Fruit fly (Drosophila melanogaster) whole organism, embryonic: ENCODE data around the gene eIF4H2.

Experiments used
- Abd-B ChIP-seq: fragments of 200-800 bp; sonication (Bioruptor generic); optimal IDR thresholded peaks from 2 replicates; lab custom pipeline; 2018; ENCODE audit warnings: missing biosample characterization, mild to moderate bottlenecking, missing genetic modification characterization, moderate library complexity
- CG10147 ChIP-seq: fragments of 200-800 bp; sonication (Bioruptor generic); optimal IDR thresholded peaks from 2 replicates; lab custom pipeline; 2019; ENCODE audit warnings: missing biosample characterization, mild to moderate bottlenecking, missing genetic modification characterization, moderate library complexity
- CG10274 ChIP-seq: fragments of 200-800 bp; sonication (Bioruptor generic); optimal IDR thresholded peaks from 3 replicates; lab custom pipeline; 2017; ENCODE audit warnings: missing biosample characterization, mild to moderate bottlenecking, missing genetic modification characterization
- CG10979 ChIP-seq: fragments of 200-800 bp; sonication (Bioruptor generic); optimal IDR thresholded peaks from 2 replicates; lab custom pipeline; 2018; ENCODE audit warnings: missing biosample characterization, mild to moderate bottlenecking, missing genetic modification characterization, moderate library complexity
- CG11560 ChIP-seq: fragments of 200-800 bp; sonication (Bioruptor generic); IDR thresholded peaks from 3 replicates; pipeline ENCODE4 v1.3.6; 2022; ENCODE audit warnings: missing biosample characterization, missing genetic modification characterization
- CG11695 ChIP-seq: fragments of 200-800 bp; sonication (Bioruptor generic); IDR thresholded peaks from 3 replicates; pipeline ENCODE4 v1.3.6; 2022; ENCODE audit warnings: missing biosample characterization, missing genetic modification characterization
- CG12155 ChIP-seq: fragments of 200-800 bp; sonication (Bioruptor generic); optimal IDR thresholded peaks from 3 replicates; lab custom pipeline; 2016; ENCODE audit warnings: missing biosample characterization, missing genetic modification characterization
- CG12219 ChIP-seq: fragments of 200-800 bp; sonication (Bioruptor generic); optimal IDR thresholded peaks from 3 replicates; lab custom pipeline; 2018; ENCODE audit warnings: missing biosample characterization, mild to moderate bottlenecking, missing genetic modification characterization
- CG12744 ChIP-seq: fragments of 200-800 bp; sonication (Bioruptor generic); optimal IDR thresholded peaks from 2 replicates; lab custom pipeline; 2016; ENCODE audit warnings: missing biosample characterization, missing genetic modification characterization
- CG13287 ChIP-seq: fragments of 200-800 bp; sonication (Bioruptor generic); IDR thresholded peaks from 2 replicates; pipeline ENCODE4 v1.3.6; 2022; ENCODE audit warnings: missing biosample characterization, missing genetic modification characterization; ENCODE audit not compliant: partially characterized antibody
- CG13296 ChIP-seq: fragments of 200-800 bp; sonication (Bioruptor generic); optimal IDR thresholded peaks from 3 replicates; lab custom pipeline; 2018; ENCODE audit warnings: missing biosample characterization, mild to moderate bottlenecking, missing genetic modification characterization
- CG1529 ChIP-seq: fragments of 200-800 bp; sonication (Bioruptor generic); optimal IDR thresholded peaks from 3 replicates; lab custom pipeline; 2018; ENCODE audit warnings: missing biosample characterization, missing genetic modification characterization
- CG17612 ChIP-seq: fragments of 200-800 bp; sonication (Bioruptor generic); IDR thresholded peaks from 2 replicates; pipeline ENCODE4 v1.3.6; 2022; ENCODE audit warnings: missing biosample characterization, missing genetic modification characterization
- CG18011 ChIP-seq: fragments of 200-800 bp; sonication (Bioruptor generic); optimal IDR thresholded peaks from 2 replicates; lab custom pipeline; 2017; ENCODE audit warnings: missing biosample characterization, missing genetic modification characterization, mild to moderate bottlenecking, moderate library complexity, missing genotype
- CG31365 ChIP-seq: fragments of 200-800 bp; sonication (Bioruptor generic); optimal IDR thresholded peaks from 2 replicates; lab custom pipeline; 2018; ENCODE audit warnings: missing biosample characterization, mild to moderate bottlenecking, missing genetic modification characterization
- CG31388 ChIP-seq: fragments of 200-800 bp; sonication (Bioruptor generic); optimal IDR thresholded peaks from 2 replicates; lab custom pipeline; 2016; ENCODE audit warnings: missing biosample characterization, missing genetic modification characterization
- CG31441 ChIP-seq: fragments of 200-800 bp; sonication (Bioruptor generic); IDR thresholded peaks from 2 replicates; pipeline ENCODE4 v1.3.6; 2022; ENCODE audit warnings: missing biosample characterization, missing genetic modification characterization
- CG32767 ChIP-seq: fragments of 200-800 bp; sonication (Bioruptor generic); IDR thresholded peaks from 2 replicates; pipeline ENCODE4 v1.3.6; 2022; ENCODE audit warnings: missing biosample characterization, missing genetic modification characterization
- CG3281 ChIP-seq: fragments of 200-800 bp; sonication (Bioruptor generic); optimal IDR thresholded peaks from 3 replicates; lab custom pipeline; 2017; ENCODE audit warnings: missing biosample characterization, mild to moderate bottlenecking, missing genetic modification characterization
- CG3407 ChIP-seq: fragments of 200-800 bp; sonication (Bioruptor generic); optimal IDR thresholded peaks from 2 replicates; lab custom pipeline; 2018; ENCODE audit warnings: missing biosample characterization, mild to moderate bottlenecking, missing genetic modification characterization
- CG4282 ChIP-seq: fragments of 200-800 bp; sonication (Bioruptor generic); optimal IDR thresholded peaks from 2 replicates; lab custom pipeline; 2016; ENCODE audit warnings: missing biosample characterization, missing genetic modification characterization
- CG4730 ChIP-seq: fragments of 200-800 bp; sonication (Bioruptor generic); IDR thresholded peaks from 2 replicates; pipeline ENCODE4 v1.3.6; 2022; ENCODE audit warnings: missing biosample characterization, missing genetic modification characterization
- CG6654 ChIP-seq: fragments of 200-800 bp; sonication (Bioruptor generic); optimal IDR thresholded peaks from 2 replicates; lab custom pipeline; 2017; ENCODE audit warnings: missing biosample characterization, mild to moderate bottlenecking, missing genetic modification characterization
- CG9797 ChIP-seq: fragments of 200-800 bp; sonication (Bioruptor generic); optimal IDR thresholded peaks from 3 replicates; lab custom pipeline; 2018; ENCODE audit warnings: missing biosample characterization, mild to moderate bottlenecking, missing genetic modification characterization
- CG9876 ChIP-seq: fragments of 200-800 bp; sonication (Bioruptor generic); optimal IDR thresholded peaks from 2 replicates; lab custom pipeline; 2016; ENCODE audit warnings: missing biosample characterization, missing genetic modification characterization
- CoRest ChIP-seq: fragments of 200-800 bp; sonication (Bioruptor generic); optimal IDR thresholded peaks from 3 replicates; lab custom pipeline; 2018; ENCODE audit warnings: missing biosample characterization, mild to moderate bottlenecking, missing genetic modification characterization, moderate library complexity
- Doc2 ChIP-seq: fragments of 200-800 bp; sonication (Bioruptor generic); IDR thresholded peaks from 2 replicates; pipeline ENCODE4 v1.3.6; 2022; ENCODE audit warnings: missing biosample characterization, missing genetic modification characterization
- Dref ChIP-seq: fragments of 200-800 bp; sonication (Bioruptor generic); IDR thresholded peaks from 2 replicates; pipeline ENCODE4 v1.3.6; 2022; ENCODE audit warnings: missing biosample characterization, missing genetic modification characterization
- E2f2 ChIP-seq: fragments of 200-800 bp; sonication (Bioruptor generic); IDR thresholded peaks from 2 replicates; pipeline ENCODE4 v1.3.6; 2022; ENCODE audit warnings: missing biosample characterization, missing genetic modification characterization
- Eip74EF ChIP-seq, 2 experiments: fragments of 200-800 bp in 1 of 2; fragments of >200 bp in 1 of 2; sonication (Bioruptor generic) in 1 of 2; optimal IDR thresholded peaks; 2 replicates each; lab custom pipeline; 2017 to 2019; ENCODE audit warnings: missing biosample characterization in 2 of 2, missing genetic modification characterization in 2 of 2, mild to moderate bottlenecking in 1 of 2, moderate library complexity in 1 of 2
- Elba2 ChIP-seq: fragments of 200-800 bp; sonication (Bioruptor generic); optimal IDR thresholded peaks from 3 replicates; lab custom pipeline; 2016; ENCODE audit warnings: missing biosample characterization, missing genetic modification characterization
- HHEX ChIP-seq: fragments of 200-800 bp; sonication (Bioruptor generic); optimal IDR thresholded peaks from 3 replicates; lab custom pipeline; 2017; ENCODE audit warnings: missing biosample characterization, mild to moderate bottlenecking, missing genetic modification characterization, missing genetic modification reagents
- Hey ChIP-seq: fragments of 200-800 bp; sonication (Bioruptor generic); optimal IDR thresholded peaks from 3 replicates; lab custom pipeline; 2018; ENCODE audit warnings: missing biosample characterization, mild to moderate bottlenecking, missing genetic modification characterization
- Hmx ChIP-seq: fragments of 200-800 bp; sonication (Bioruptor generic); optimal IDR thresholded peaks from 2 replicates; lab custom pipeline; 2016; ENCODE audit warnings: missing biosample characterization, missing genetic modification characterization
- Hr3 ChIP-seq: fragments of 200-800 bp; sonication (Bioruptor generic); optimal IDR thresholded peaks from 3 replicates; lab custom pipeline; 2016; ENCODE audit warnings: missing biosample characterization, missing genetic modification characterization
- Hsf ChIP-seq: fragments of 200-800 bp; sonication (Bioruptor generic); optimal IDR thresholded peaks from 3 replicates; lab custom pipeline; 2016; ENCODE audit warnings: missing biosample characterization, missing genetic modification characterization
- Kr ChIP-seq: fragments of 200-800 bp; sonication (Bioruptor generic); optimal IDR thresholded peaks from 2 replicates; lab custom pipeline; 2017; ENCODE audit warnings: missing biosample characterization, mild to moderate bottlenecking, missing genetic modification characterization
- Oaz ChIP-seq: fragments of 200-800 bp; sonication (Bioruptor generic); IDR thresholded peaks from 2 replicates; pipeline ENCODE4 v1.3.6; 2022; ENCODE audit warnings: missing biosample characterization, missing genetic modification characterization
- abd-A ChIP-seq: fragments of 200-800 bp; sonication (Bioruptor generic); optimal IDR thresholded peaks from 3 replicates; lab custom pipeline; 2019; ENCODE audit warnings: missing biosample characterization, mild to moderate bottlenecking, missing genetic modification characterization, moderate library complexity
- al ChIP-seq: fragments of 200-800 bp; sonication (Bioruptor generic); IDR thresholded peaks from 2 replicates; pipeline ENCODE4 v1.3.6; 2022; ENCODE audit warnings: missing biosample characterization, missing genetic modification characterization
- aop ChIP-seq: fragments of 200-800 bp; sonication (Bioruptor generic); IDR thresholded peaks from 2 replicates; pipeline ENCODE4 v1.3.6; 2022; ENCODE audit warnings: missing biosample characterization, missing genetic modification characterization
- bowl ChIP-seq: fragments of 200-800 bp; sonication (Bioruptor generic); IDR thresholded peaks from 2 replicates; pipeline ENCODE4 v1.3.6; 2022; ENCODE audit warnings: missing biosample characterization, missing genetic modification characterization
- dpn ChIP-seq, 2 experiments: fragments of 200-800 bp; sonication (Bioruptor generic); optimal IDR thresholded peaks; 3 replicates each; lab custom pipeline; 2016; ENCODE audit warnings: missing biosample characterization in 2 of 2, missing genetic modification characterization in 2 of 2
- gce ChIP-seq: fragments of 200-800 bp; sonication (Bioruptor generic); IDR thresholded peaks from 3 replicates; pipeline ENCODE4 v1.3.6; 2022; ENCODE audit warnings: missing biosample characterization, missing genetic modification characterization
- gt ChIP-seq: fragments of 200-800 bp; sonication (Bioruptor generic); IDR thresholded peaks from 2 replicates; pipeline ENCODE4 v1.3.6; 2022; ENCODE audit warnings: missing biosample characterization, missing genetic modification characterization
- mam ChIP-seq: fragments of 200-800 bp; sonication (Bioruptor generic); optimal IDR thresholded peaks from 3 replicates; lab custom pipeline; 2016; ENCODE audit warnings: missing biosample characterization, missing genetic modification characterization
- shn ChIP-seq: fragments of 200-800 bp; sonication (Bioruptor generic); optimal IDR thresholded peaks from 3 replicates; lab custom pipeline; 2016; ENCODE audit warnings: missing biosample characterization, missing genetic modification characterization
- sim ChIP-seq: fragments of 200-800 bp; sonication (Bioruptor generic); IDR thresholded peaks from 2 replicates; pipeline ENCODE4 v1.3.6; 2022; ENCODE audit warnings: missing biosample characterization, missing genetic modification characterization
- stc ChIP-seq: fragments of 200-800 bp; sonication (Bioruptor generic); IDR thresholded peaks from 2 replicates; pipeline ENCODE4 v1.3.6; 2022; ENCODE audit warnings: missing biosample characterization, missing genetic modification characterization
- tna ChIP-seq: fragments of 200-800 bp; sonication (Bioruptor generic); IDR thresholded peaks from 2 replicates; pipeline ENCODE4 v1.3.6; 2022; ENCODE audit warnings: missing biosample characterization, missing genetic modification characterization; ENCODE audit not compliant: partially characterized antibody
- wdn ChIP-seq: fragments of 200-800 bp; sonication (Bioruptor generic); IDR thresholded peaks from 2 replicates; pipeline ENCODE4 v1.3.6; 2022; ENCODE audit warnings: missing biosample characterization, missing genetic modification characterization
- zfh1 ChIP-seq: fragments of 200-800 bp; sonication (Bioruptor generic); IDR thresholded peaks from 3 replicates; pipeline ENCODE4 v1.3.6; 2022; ENCODE audit warnings: missing biosample characterization, missing genetic modification characterization

The eIF4H2 gene

dm6 chr3R:30761140-30761539 is 35.3 kb downstream of the eIF4H2 start (continued):
- TF ChIP-seq CG3407 (GFP tag; lab: Kevin White, UChicago) (peak; percentile 37), CG10274 (GFP tag; lab: Kevin White, UChicago) (no peak), gt (GFP tag; lab: Robert Waterston, UW) (no peak), CG9876 (no peak), mam (GFP tag; lab: Kevin White, UChicago) (peak; percentile 34), bowl (no peak), CG6654 (GFP tag; lab: Kevin White, UChicago) (peak; percentile 20), HHEX (GFP tag; lab: Kevin White, UChicago) (peak; percentile 10), CG4282 (GFP tag; lab: Kevin White, UChicago) (peak; percentile 69), Hsf (GFP tag; lab: Kevin White, UChicago) (peak; percentile 34), CG11560 (tag; lab: Robert Waterston, UW) (no peak), aop (no peak), CoRest (peak; percentile 33), CG18011 (GFP tag; lab: Kevin White, UChicago) (no peak), Hey (tag; lab: Kevin White, UChicago) (no peak), al (GFP tag; lab: Robert Waterston, UW) (no peak), Elba2 (no peak), CG13287 (GFP tag; lab: Robert Waterston, UW) (no peak), CG4730 (GFP tag; lab: Robert Waterston, UW) (no peak), shn (GFP tag; lab: Kevin White, UChicago) (peak; percentile 21), Eip74EF (GFP tag; optimal IDR thresholded peaks at IDR 0.05; lab: Kevin White, UChicago) (no peak), Hmx (GFP tag; lab: Kevin White, UChicago) (no peak), zfh1 (GFP tag; lab: Robert Waterston, UW) (peak; percentile 62; the same call in 2 of the 3 replicates), abd-A (no peak), CG13296 (GFP tag; lab: Kevin White, UChicago) (peak; percentile 10), CG31365 (tag; lab: Kevin White, UChicago) (no peak), CG3281 (no peak), stc (GFP tag; lab: Robert Waterston, UW) (peak; percentile 46), CG12744 (GFP tag; lab: Kevin White, UChicago) (no peak), CG1529 (peak; percentile 33), sim (GFP tag; lab: Robert Waterston, UW) (0 out of 2 replicates have a peak, but pooled peaks have one; percentile 21), tna (GFP tag; lab: Robert Waterston, UW) (no peak), dpn (GFP tag; optimal IDR thresholded peaks at IDR 0.05; lab: Kevin White, UChicago) (peak; percentile 19 to 27), E2f2 (GFP tag; lab: Robert Waterston, UW) (no peak), gce (0 out of 3 replicates have a peak, but pooled peaks have one; percentile 26), Doc2 (GFP tag; lab: Robert Waterston, UW) (no peak), CG12219 (GFP tag; lab: Kevin White, UChicago) (peak; percentile 46), CG9797 (GFP tag; lab: Kevin White, UChicago) (no peak), Dref (GFP tag; lab: Robert Waterston, UW) (no peak), CG10147 (no peak), CG12155 (no peak), CG17612 (GFP tag; lab: Robert Waterston, UW) (no peak), CG11695 (GFP tag; lab: Robert Waterston, UW) (0 out of 3 replicates have a peak, but pooled peaks have one; percentile 47), wdn (no peak), Oaz (no peak), CG10979 (tag; lab: Kevin White, UChicago) (peak; percentile 80), Abd-B (no peak), Kr (GFP tag; lab: Kevin White, UChicago) (peak; percentile 31), CG32767 (GFP tag; lab: Robert Waterston, UW) (no peak), CG31388 (GFP tag; lab: Kevin White, UChicago) (no peak), CG31441 (GFP tag; lab: Robert Waterston, UW) (peak; percentile 66), Hr3 (peak; percentile 15)
